Fruit fly (Drosophila melanogaster) S2 (cell line): ENCODE data around the gene CG32444.

Experiments
- CG8478 ChIP-seq: fragments of >200 bp; optimal IDR thresholded peaks from 2 replicates; lab custom pipeline; 2018
- CTCF ChIP-seq, 2 experiments: fragments of >200 bp; optimal IDR thresholded peaks; 2 replicates each; lab custom pipeline; 2018

DNA sequence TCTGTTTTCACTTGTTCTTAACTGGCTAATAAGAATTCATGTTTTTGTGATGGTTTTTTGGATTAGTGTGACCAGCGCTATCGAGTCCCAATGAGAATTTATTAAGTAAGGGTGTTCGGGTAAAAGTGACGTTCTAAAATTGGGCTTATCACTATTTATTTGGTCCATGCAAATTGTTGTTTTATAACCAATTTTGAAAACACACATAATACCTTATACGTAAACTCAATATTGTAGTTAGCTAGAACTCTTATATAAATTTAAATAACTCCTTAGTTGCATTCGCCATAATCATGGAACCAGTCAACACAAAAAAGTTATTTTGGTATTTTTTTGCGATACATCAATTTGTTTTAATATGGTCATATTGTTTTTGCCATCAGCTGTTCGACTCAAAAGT, 42.9 kb downstream of the CG32444 start, which contains the start of the genes Als2 and CG11248:
- TF ChIP-seq CTCF (optimal IDR thresholded peaks at IDR 0.05; lab: Kevin White, UChicago) (no peak), CG8478 (lab: Kevin White, UChicago) (no peak)
